Fruit fly (Drosophila melanogaster): ENCODE measurements around the gene CG17931.
A peak's percentile ranks its signal among the peaks of the same experiment; 100 is the strongest.

Gene CG17931

dm6 chr3R:16394531-16394930 lies 35.3 kb upstream of the CG17931 start:
- TF ChIP-seq foxo (GFP tag; optimal IDR thresholded peaks at IDR 0.05) (no peak), Hnf4 (GFP tag; optimal IDR thresholded peaks at IDR 0.05) (no peak), rgr (GFP tag; optimal IDR thresholded peaks at IDR 0.05) (no peak), CG32264 (GFP tag; optimal IDR thresholded peaks at IDR 0.05) (no peak)

DNA sequence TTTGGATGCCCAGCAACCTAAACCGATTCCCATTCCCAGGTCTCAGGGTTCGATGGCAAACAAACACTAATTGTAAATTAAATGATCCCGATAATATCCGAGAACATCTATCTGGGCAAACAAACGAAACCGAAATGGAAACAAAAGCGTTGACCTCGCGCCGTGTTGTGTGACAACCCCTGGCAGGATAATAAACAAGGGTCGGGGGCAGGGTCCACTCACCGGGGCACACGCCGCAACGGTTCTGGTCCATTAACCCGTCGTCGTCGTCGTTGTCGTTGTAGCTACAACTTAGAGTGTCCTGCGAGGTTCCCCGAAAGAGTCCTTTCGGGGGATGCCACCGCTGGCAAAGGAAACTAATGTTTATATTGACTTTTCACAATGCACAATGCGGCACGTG lies 29.9 kb upstream of the CG17931 start:
- TF ChIP-seq ey (GFP tag; optimal IDR thresholded peaks at IDR 0.05) (no peak), sv (GFP tag; optimal IDR thresholded peaks at IDR 0.05) (no peak), psq (GFP tag; optimal IDR thresholded peaks at IDR 0.05) (no peak), Abd-B (GFP tag; optimal IDR thresholded peaks at IDR 0.05) (no peak), Dif (GFP tag; optimal IDR thresholded peaks at IDR 0.05; ENCODE audit: partially characterized antibody) (no peak), dmrt93B (GFP tag; optimal IDR thresholded peaks at IDR 0.05) (no peak), GATAd (GFP tag; optimal IDR thresholded peaks at IDR 0.05) (no peak), Sp1 (GFP tag; optimal IDR thresholded peaks at IDR 0.05) (no peak), dsf (GFP tag; optimal IDR thresholded peaks at IDR 0.05; ENCODE audit: borderline replicate concordance) (no peak), CG32264 (GFP tag; optimal IDR thresholded peaks at IDR 0.05) (no peak), h (GFP tag; optimal IDR thresholded peaks at IDR 0.05) (no peak), Hr83 (GFP tag; optimal IDR thresholded peaks at IDR 0.05; ENCODE audit: poor library complexity, severe bottlenecking) (no peak), Jra (GFP tag; optimal IDR thresholded peaks at IDR 0.05) (no peak), Dfd (GFP tag; optimal IDR thresholded peaks at IDR 0.05) (no peak)

DNA sequence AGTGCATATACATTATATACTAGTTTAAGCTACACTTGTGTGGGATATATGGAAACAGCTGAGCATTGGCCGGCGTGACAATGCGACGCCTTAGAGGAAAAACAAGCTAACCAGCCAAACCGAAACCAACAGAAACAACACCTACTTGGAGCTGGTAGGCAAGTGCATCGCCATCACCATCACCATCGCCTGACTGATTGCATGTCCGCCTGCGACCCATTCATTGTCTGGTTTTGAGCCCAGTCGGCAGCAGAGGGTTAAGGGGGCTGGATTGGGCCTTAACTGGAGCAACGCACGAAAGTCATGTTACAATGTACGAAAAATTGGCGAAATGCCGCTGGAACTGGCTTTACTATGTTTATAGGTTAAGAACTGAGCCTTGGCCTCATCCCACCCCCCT lies 27.8 kb upstream of the CG17931 start:
- no peak for TF ChIP-seq Hr78 (GFP tag; optimal IDR thresholded peaks at IDR 0.05)
- TF ChIP-seq sage (GFP tag; optimal IDR thresholded peaks at IDR 0.05) = no peak
- TF ChIP-seq lola (GFP tag; optimal IDR thresholded peaks at IDR 0.05) = no peak
- TF ChIP-seq usp (GFP tag; optimal IDR thresholded peaks at IDR 0.05) = no peak
- no peak for TF ChIP-seq Abd-B (GFP tag; optimal IDR thresholded peaks at IDR 0.05)
- no peak for TF ChIP-seq CrebA (GFP tag; optimal IDR thresholded peaks at IDR 0.05; ENCODE audit: borderline replicate concordance)
- no peak for TF ChIP-seq OdsH (GFP tag; optimal IDR thresholded peaks at IDR 0.05)
- no peak for TF ChIP-seq foxo (GFP tag; optimal IDR thresholded peaks at IDR 0.05)
- no peak for TF ChIP-seq brk (GFP tag; optimal IDR thresholded peaks at IDR 0.05)
- no peak for TF ChIP-seq Hnf4 (GFP tag; optimal IDR thresholded peaks at IDR 0.05)

DNA sequence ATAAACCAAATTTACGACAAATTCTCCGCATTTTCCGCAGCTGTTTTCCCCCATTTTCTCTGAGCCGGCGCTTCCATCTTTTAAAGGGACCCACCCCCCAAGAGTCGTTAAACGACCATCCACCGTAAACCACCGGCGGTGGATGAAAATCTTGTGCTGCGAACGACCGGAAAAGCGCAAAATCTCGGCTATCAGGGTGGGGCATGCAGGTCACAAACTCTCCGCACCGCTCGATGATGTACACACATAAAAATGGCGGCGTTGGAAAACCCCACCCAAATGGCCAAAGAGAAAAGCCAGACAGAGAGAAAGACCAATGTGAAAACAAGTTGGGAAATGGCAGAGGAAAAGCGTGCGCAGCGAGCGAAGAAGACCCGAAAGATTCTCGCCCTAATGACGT lies 26.3 kb upstream of the CG17931 start:
- TF ChIP-seq brk (GFP tag; optimal IDR thresholded peaks at IDR 0.05) = no peak
- no peak for TF ChIP-seq Dif (GFP tag; optimal IDR thresholded peaks at IDR 0.05; ENCODE audit: partially characterized antibody)
- no peak for TF ChIP-seq jim (GFP tag; optimal IDR thresholded peaks at IDR 0.05)
- TF ChIP-seq Hr78 (GFP tag; optimal IDR thresholded peaks at IDR 0.05) = no peak
- no peak for TF ChIP-seq Jra (GFP tag; optimal IDR thresholded peaks at IDR 0.05)
- TF ChIP-seq CG32264 (GFP tag; optimal IDR thresholded peaks at IDR 0.05) = no peak

- TF ChIP-seq Myc (optimal IDR thresholded peaks at IDR 0.05) (peak; percentile 85), foxo (GFP tag; optimal IDR thresholded peaks at IDR 0.05) (no peak), Dif (GFP tag; optimal IDR thresholded peaks at IDR 0.05; ENCODE audit: partially characterized antibody) (peak; percentile 48), Vsx2 (GFP tag; optimal IDR thresholded peaks at IDR 0.05; ENCODE audit: partially characterized antibody) (peak; percentile 39), Hnf4 (GFP tag; optimal IDR thresholded peaks at IDR 0.05) (no peak), N (GFP tag; optimal IDR thresholded peaks at IDR 0.05) (peak; percentile 81)
These were observed 14.8 kb upstream of the CG17931 start for dm6 chr3R:16374101-16374500.

dm6 chr3R:16370433-16370832 lies 11.2 kb upstream of the CG17931 start, which contains the start of gene CG10317:
TSS of gene CG10317 (minus strand) at chr3R:16370533.
- TF ChIP-seq CG9705 (GFP tag; optimal IDR thresholded peaks at IDR 0.05) (no peak), Hr83 (GFP tag; optimal IDR thresholded peaks at IDR 0.05; ENCODE audit: poor library complexity, severe bottlenecking) (no peak), Hnf4 (GFP tag; optimal IDR thresholded peaks at IDR 0.05) (no peak), Mio (GFP tag; optimal IDR thresholded peaks at IDR 0.05) (no peak), usp (GFP tag; optimal IDR thresholded peaks at IDR 0.05) (no peak), CrebA (GFP tag; optimal IDR thresholded peaks at IDR 0.05; ENCODE audit: borderline replicate concordance) (no peak), dmrt93B (GFP tag; optimal IDR thresholded peaks at IDR 0.05) (no peak), Dfd (GFP tag; optimal IDR thresholded peaks at IDR 0.05) (no peak), Hr78 (GFP tag; optimal IDR thresholded peaks at IDR 0.05) (no peak), OdsH (GFP tag; optimal IDR thresholded peaks at IDR 0.05) (no peak), sage (GFP tag; optimal IDR thresholded peaks at IDR 0.05) (no peak)

Data from whole organism, wandering third instar larva.